Fruit fly (Drosophila melanogaster) whole organism, wandering third instar larva: ENCODE measurements around the gene CG12684.

ENCODE experiments used
- CrebA ChIP-seq: fragments of 200-800 bp; sonication (Bioruptor generic); optimal IDR thresholded peaks from 2 replicates; lab custom pipeline; 2016; ENCODE audit warnings: missing biosample characterization, mild to moderate bottlenecking, missing genetic modification characterization, borderline replicate concordance
- N ChIP-seq: fragments of >200 bp; optimal IDR thresholded peaks from 2 replicates; lab custom pipeline; 2018; ENCODE audit warnings: missing biosample characterization, missing external identifiers, missing genetic modification characterization
- Rel ChIP-seq, 2 experiments: fragments of 200-800 bp; sonication (Bioruptor generic) in 1 of 2; optimal IDR thresholded peaks; 2 replicates in 1 of 2; 3 replicates in 1 of 2; lab custom pipeline; 2016 to 2019; ENCODE audit warnings: mild to moderate bottlenecking in 2 of 2, missing biosample characterization in 2 of 2, missing genetic modification characterization in 2 of 2, moderate library complexity in 1 of 2
- Sp1 ChIP-seq: fragments of 200-800 bp; sonication (Bioruptor generic); optimal IDR thresholded peaks from 3 replicates; lab custom pipeline; 2019; ENCODE audit warnings: missing biosample characterization, mild to moderate bottlenecking, missing genetic modification characterization, moderate library complexity
- Vsx2 ChIP-seq: fragments of 200-300, 225-300 bp; sonication (Bioruptor generic); optimal IDR thresholded peaks from 2 replicates; lab custom pipeline; 2018; ENCODE audit warnings: missing biosample characterization, missing genetic modification characterization; ENCODE audit not compliant: partially characterized antibody
- psq ChIP-seq: fragments of 200-800 bp; sonication (Bioruptor generic); optimal IDR thresholded peaks from 3 replicates; lab custom pipeline; 2017; ENCODE audit warnings: missing biosample characterization, mild to moderate bottlenecking, missing genetic modification characterization, moderate library complexity

dm6 chrX:4553999-4554398 lies 17.7 kb downstream of the CG12684 start, which contains the start of gene CG11444:
- TF ChIP-seq Sp1: peak; percentile 22
- no peak for TF ChIP-seq Vsx2
- no peak for TF ChIP-seq N (GFP tag; lab: Kevin White, UChicago)
- TF ChIP-seq CrebA (GFP tag; lab: Kevin White, UChicago): no peak
- TF ChIP-seq psq (GFP tag; lab: Kevin White, UChicago): no peak
- TF ChIP-seq Rel (GFP tag; optimal IDR thresholded peaks at IDR 0.05; lab: Kevin White, UChicago): no peak
- peak; percentile 62 for TF ChIP-seq Rel (tag; optimal IDR thresholded peaks at IDR 0.05; lab: Kevin White, UChicago)
